Fruit fly (Drosophila melanogaster): ENCODE data around the gene wrm2.
A peak's percentile ranks its signal among the peaks of the same experiment; 100 is the strongest.

dm6 chr3L:7360324-7360852 lies 25.4 kb upstream of the wrm2 start, which contains the start of gene Sec63:
- TF ChIP-seq toe (GFP tag; optimal IDR thresholded peaks at IDR 0.05) (no peak), kay (GFP tag; ENCODE audit: borderline replicate concordance) (no peak), CG7101 (tag; optimal IDR thresholded peaks at IDR 0.05) (no peak), cic (GFP tag; optimal IDR thresholded peaks at IDR 0.05) (no peak), CG14711 (tag; optimal IDR thresholded peaks at IDR 0.05) (peak; percentile 98), Hr96 (GFP tag; optimal IDR thresholded peaks at IDR 0.05) (peak; percentile 46), CG1620 (GFP tag; optimal IDR thresholded peaks at IDR 0.05) (peak; percentile 40), pad (GFP tag; optimal IDR thresholded peaks at IDR 0.05) (peak; percentile 42), bab1 (GFP tag; optimal IDR thresholded peaks at IDR 0.05) (no peak)

All from whole organism, adult.